Fruit fly (Drosophila melanogaster) whole organism: ENCODE measurements around the gene Sce.

Source experiments
- CG8478 ChIP-seq: fragments of >200 bp; optimal IDR thresholded peaks from 2 replicates; lab custom pipeline; 2018; ENCODE audit warnings: inconsistent platforms
- Dll ChIP-seq: fragments of >200 bp; optimal IDR thresholded peaks from 2 replicates; lab custom pipeline; 2017
- EcR ChIP-seq, 2 experiments: fragments of >200 bp; optimal IDR thresholded peaks; 2 replicates each; lab custom pipeline; 2017; ENCODE audit warnings: missing biosample characterization in 2 of 2, missing genetic modification characterization in 2 of 2, missing genetic modification reagents in 2 of 2
- pan ChIP-seq: fragments of >200 bp; optimal IDR thresholded peaks from 2 replicates; lab custom pipeline; 2017
- usp ChIP-seq: fragments of >200 bp; optimal IDR thresholded peaks from 2 replicates; lab custom pipeline; 2017; ENCODE audit warnings: missing biosample characterization, missing genetic modification characterization, mixed read lengths

DNA sequence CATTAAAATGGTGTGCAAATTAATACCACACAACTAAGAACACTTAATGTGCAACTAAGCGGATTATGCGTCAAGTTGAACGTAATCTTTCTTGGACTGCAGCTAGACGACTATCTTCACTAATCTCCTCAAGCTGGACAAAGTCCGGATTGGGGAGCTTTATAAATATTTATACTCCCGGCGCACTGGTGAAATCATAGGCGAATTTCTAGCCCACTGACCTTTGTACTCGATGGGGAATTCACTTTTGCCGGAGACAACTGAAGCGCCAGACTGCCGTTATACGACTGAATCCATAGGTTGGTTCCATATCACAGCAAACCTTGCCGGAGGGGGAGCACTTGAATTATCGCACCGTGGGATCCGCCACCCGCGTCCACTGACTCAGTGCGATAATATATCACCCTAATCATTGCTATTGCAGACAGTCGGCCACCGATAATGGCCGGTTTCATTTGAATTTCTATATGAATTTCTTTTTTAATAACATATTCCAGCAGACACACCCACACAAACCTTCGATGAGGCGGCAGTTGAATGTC lies 24.3 kb upstream of the Sce start:
- TF ChIP-seq Dll (no peak), CG8478 (lab: Kevin White, UChicago) (no peak), pan (lab: Kevin White, UChicago) (no peak), usp (GFP tag; lab: Kevin White, UChicago) (no peak), EcR (GFP tag; optimal IDR thresholded peaks at IDR 0.05; lab: Kevin White, UChicago) (no peak)
